Worm (Caenorhabditis elegans) whole organism, mixed stage, embryonic: ENCODE results near the gene slmp-1.

Source experiments
- ceh-83 ChIP-seq: fragments of 200-800 bp; sonication (Bioruptor generic); optimal IDR thresholded peaks from 2 replicates; lab custom pipeline; 2018; ENCODE audit warnings: mild to moderate bottlenecking, missing genetic modification characterization, missing compliant biosample characterization
- cnd-1 ChIP-seq: fragments of 200-800 bp; sonication (Bioruptor generic); optimal IDR thresholded peaks from 2 replicates; lab custom pipeline; 2018; ENCODE audit warnings: mild to moderate bottlenecking, missing genetic modification characterization, missing compliant biosample characterization
- elt-3 ChIP-seq: fragments of 150-350 bp; optimal IDR thresholded peaks from 2 replicates; lab custom pipeline; 2014; ENCODE audit warnings: missing biosample characterization, missing genetic modification characterization
- lsy-2 ChIP-seq: fragments of 150-350 bp; optimal IDR thresholded peaks from 2 replicates; lab custom pipeline; 2014; ENCODE audit warnings: missing biosample characterization, missing genetic modification characterization
- mep-1 ChIP-seq: fragments of 150-350 bp; optimal IDR thresholded peaks from 2 replicates; lab custom pipeline; 2017; ENCODE audit warnings: missing biosample characterization, missing genetic modification reagents, missing genetic modification characterization, inconsistent platforms
- mls-2 ChIP-seq: sonication (generic microtip); optimal IDR thresholded peaks from 2 replicates; lab custom pipeline; 2016; ENCODE audit warnings: mild to moderate bottlenecking, missing genetic modification characterization, moderate library complexity, missing compliant biosample characterization
- nhr-12 ChIP-seq: fragments of 150-350 bp; optimal IDR thresholded peaks from 2 replicates; lab custom pipeline; 2014; ENCODE audit warnings: missing biosample characterization, missing genetic modification characterization
- nhr-76 ChIP-seq: sonication (generic microtip); optimal IDR thresholded peaks from 2 replicates; lab custom pipeline; 2017; ENCODE audit warnings: missing biosample characterization, missing genetic modification characterization
- pha-4 ChIP-seq: fragments of 150-350 bp; optimal IDR thresholded peaks from 2 replicates; lab custom pipeline; 2018; ENCODE audit warnings: missing biosample characterization, missing genetic modification reagents, missing genetic modification characterization
- sem-2 ChIP-seq: fragments of 200-800 bp; sonication (Bioruptor generic); optimal IDR thresholded peaks from 2 replicates; lab custom pipeline; 2018; ENCODE audit warnings: mild to moderate bottlenecking, missing genetic modification characterization, missing compliant biosample characterization
- snpc-4 ChIP-seq: fragments of 150-350 bp; optimal IDR thresholded peaks from 2 replicates; lab custom pipeline; 2014; ENCODE audit warnings: missing biosample characterization, missing genetic modification characterization
- unc-62 ChIP-seq: fragments of 150-350 bp; optimal IDR thresholded peaks from 2 replicates; lab custom pipeline; 2014; ENCODE audit warnings: missing biosample characterization, missing genetic modification reagents, missing genetic modification characterization
- zip-8 ChIP-seq: fragments of 150-350 bp; optimal IDR thresholded peaks from 2 replicates; lab custom pipeline; 2014; ENCODE audit warnings: missing biosample characterization, missing genetic modification characterization
- ztf-11 ChIP-seq: fragments of 150-350 bp; optimal IDR thresholded peaks from 2 replicates; lab custom pipeline; 2014; ENCODE audit warnings: missing biosample characterization, missing genetic modification characterization

ce11 chrIV:3176067-3176758 is 37.3 kb upstream of the slmp-1 start, which contains the start of gene nlp-81:
- no peak for TF ChIP-seq lsy-2
- no peak for TF ChIP-seq snpc-4 (tag; lab: Kevin White, UChicago)
- no peak for TF ChIP-seq ztf-11 (tag; lab: Kevin White, UChicago)
- TF ChIP-seq unc-62 (GFP tag; lab: Kevin White, UChicago), result no peak
- no peak for TF ChIP-seq sem-2 (GFP tag; lab: Kevin White, UChicago)
- TF ChIP-seq nhr-76 (tag; lab: Kevin White, UChicago), result no peak
- no peak for TF ChIP-seq mep-1 (tag; lab: Kevin White, UChicago)
- TF ChIP-seq cnd-1, result no peak
- no peak for TF ChIP-seq zip-8 (tag; lab: Kevin White, UChicago)
- TF ChIP-seq pha-4 (tag; lab: Kevin White, UChicago), result no peak
- TF ChIP-seq ceh-83, result no peak
- no peak for TF ChIP-seq mls-2 (tag; lab: Kevin White, UChicago)
- TF ChIP-seq nhr-12 (tag; lab: Kevin White, UChicago), result no peak
- TF ChIP-seq elt-3 (tag; lab: Kevin White, UChicago), result no peak
